Worm (Caenorhabditis elegans) whole organism, young adult: ENCODE data around the gene mec-4.

ENCODE experiments used
- B0035.1 ChIP-seq: sonication (generic microtip); optimal IDR thresholded peaks from 2 replicates; lab custom pipeline; 2016; ENCODE audit warnings: missing genetic modification characterization, mild to moderate bottlenecking, missing compliant biosample characterization, missing genotype, missing genetic modification reagents
- F10E7.11 ChIP-seq: sonication (generic microtip); optimal IDR thresholded peaks from 2 replicates; lab custom pipeline; 2017; ENCODE audit warnings: mild to moderate bottlenecking, missing genetic modification characterization, moderate library complexity, missing compliant biosample characterization
- ama-1 ChIP-seq, 3 experiments: fragments of 150-350 bp in 1 of 3; sonication (generic microtip) in 2 of 3; optimal IDR thresholded peaks; 2 replicates each; lab custom pipeline; 2014 to 2018; ENCODE audit warnings: missing biosample characterization in 2 of 3, missing genetic modification characterization in 2 of 3, missing genetic modification reagents in 2 of 3
- bed-2 ChIP-seq: fragments of 200-800 bp; sonication (Bioruptor generic); IDR thresholded peaks from 2 replicates; pipeline ENCODE4 v1.3.6; 2022; ENCODE audit warnings: missing genetic modification reagents, missing genetic modification characterization, missing compliant biosample characterization
- dpl-1 ChIP-seq: fragments of 150-350 bp; optimal IDR thresholded peaks from 2 replicates; lab custom pipeline; 2014; ENCODE audit warnings: missing biosample characterization, missing genetic modification reagents, missing genetic modification characterization
- ets-4 ChIP-seq: fragments of 200-800 bp; sonication (Bioruptor generic); optimal IDR thresholded peaks from 2 replicates; lab custom pipeline; 2018; ENCODE audit warnings: mild to moderate bottlenecking, missing genetic modification characterization, missing compliant biosample characterization
- let-526 ChIP-seq: fragments of 200-800 bp; sonication (Bioruptor generic); IDR thresholded peaks from 2 replicates; pipeline ENCODE4 v1.3.6; 2022; ENCODE audit warnings: missing genetic modification reagents, missing genetic modification characterization, missing compliant biosample characterization
- pha-4 ChIP-seq: fragments of 150-350 bp; sonication (generic microtip); optimal IDR thresholded peaks from 2 replicates; lab custom pipeline; 2014; ENCODE audit warnings: missing biosample characterization, missing genetic modification reagents, missing genetic modification characterization
- ztf-6 ChIP-seq: fragments of 200-800 bp; sonication (Bioruptor generic); IDR thresholded peaks from 2 replicates; pipeline ENCODE4 v1.3.6; 2022; ENCODE audit warnings: missing genetic modification reagents, missing genetic modification characterization, missing compliant biosample characterization

- no peak for TF ChIP-seq ztf-6 (GFP tag; lab: Robert Waterston, UW)
- no peak for TF ChIP-seq dpl-1
- TF ChIP-seq B0035.1 (tag; lab: Kevin White, UChicago): no peak
- TF ChIP-seq F10E7.11 (tag; lab: Kevin White, UChicago): no peak
- TF ChIP-seq ets-4 (GFP tag; lab: Kevin White, UChicago): no peak
- no peak for TF ChIP-seq bed-2 (GFP tag; lab: Robert Waterston, UW)
- no peak for TF ChIP-seq let-526
- TF ChIP-seq pha-4 (tag; lab: Kevin White, UChicago): no peak
- no peak for TF ChIP-seq ama-1 (optimal IDR thresholded peaks at IDR 0.05; lab: Kevin White, UChicago)
- TF ChIP-seq ama-1 (GFP tag; optimal IDR thresholded peaks at IDR 0.05; lab: Kevin White, UChicago): no peak
Measured at ce11 chrX:16784038-16784437, 22.9 kb downstream of the mec-4 start.
